Worm (Caenorhabditis elegans) whole organism, L2 larva: Measurements from ENCODE around the gene C01G6.4.

Experiments used
- C34F6.9 ChIP-seq: fragments of 150-350 bp; optimal IDR thresholded peaks from 2 replicates; lab custom pipeline; 2014; ENCODE audit warnings: missing biosample characterization, missing genetic modification characterization
- F13H6.1 ChIP-seq: sonication (generic microtip); optimal IDR thresholded peaks from 2 replicates; lab custom pipeline; 2016; ENCODE audit warnings: missing genetic modification characterization, missing compliant biosample characterization
- Y55F3AM.14 ChIP-seq: fragments of 200-800 bp; sonication (Bioruptor generic); optimal IDR thresholded peaks from 2 replicates; lab custom pipeline; 2018; ENCODE audit warnings: mild to moderate bottlenecking, missing genetic modification characterization, missing compliant biosample characterization
- ZK546.5 ChIP-seq: sonication (generic microtip); optimal IDR thresholded peaks from 2 replicates; lab custom pipeline; 2017; ENCODE audit warnings: missing biosample characterization, missing genetic modification characterization
- aly-2 ChIP-seq: fragments of 150-350 bp; optimal IDR thresholded peaks from 2 replicates; lab custom pipeline; 2014; ENCODE audit warnings: missing biosample characterization, missing genetic modification characterization
- ama-1 ChIP-seq: fragments of 150-350 bp; optimal IDR thresholded peaks from 2 replicates; lab custom pipeline; 2018; ENCODE audit warnings: inconsistent platforms
- blmp-1 ChIP-seq: sonication (generic microtip); optimal IDR thresholded peaks from 2 replicates; lab custom pipeline; 2017; ENCODE audit warnings: missing genetic modification characterization, mild to moderate bottlenecking, missing compliant biosample characterization, antibody characterized with exemption, moderate library complexity; ENCODE audit not compliant: insufficient read depth
- ceh-16 ChIP-seq: fragments of 150-350 bp; optimal IDR thresholded peaks from 2 replicates; lab custom pipeline; 2014; ENCODE audit warnings: missing biosample characterization, missing genetic modification characterization
- crh-2 ChIP-seq: sonication (generic microtip); optimal IDR thresholded peaks from 2 replicates; lab custom pipeline; 2017; ENCODE audit warnings: missing biosample characterization, missing genetic modification characterization
- dmd-4 ChIP-seq: sonication (generic microtip); optimal IDR thresholded peaks from 2 replicates; lab custom pipeline; 2017; ENCODE audit warnings: missing biosample characterization, missing genetic modification characterization
- egl-27 ChIP-seq: sonication (generic microtip); optimal IDR thresholded peaks from 3 replicates; lab custom pipeline; 2017; ENCODE audit warnings: missing biosample characterization, missing genetic modification reagents, missing genetic modification characterization
- elt-1 ChIP-seq: fragments of 150-350 bp; optimal IDR thresholded peaks from 2 replicates; lab custom pipeline; 2014; ENCODE audit warnings: missing biosample characterization, missing genetic modification characterization
- elt-3 ChIP-seq: sonication (generic microtip); optimal IDR thresholded peaks from 2 replicates; lab custom pipeline; 2017; ENCODE audit warnings: missing biosample characterization, missing genetic modification characterization
- fos-1 ChIP-seq: fragments of 150-350 bp; optimal IDR thresholded peaks from 2 replicates; lab custom pipeline; 2014; ENCODE audit warnings: missing biosample characterization, missing genetic modification characterization
- lin-11 ChIP-seq: fragments of 150-350 bp; sonication (generic microtip); optimal IDR thresholded peaks from 2 replicates; lab custom pipeline; 2014; ENCODE audit warnings: missing biosample characterization, missing genetic modification characterization, inconsistent platforms, mixed read lengths
- lin-13 ChIP-seq: fragments of 150-350 bp; optimal IDR thresholded peaks from 2 replicates; lab custom pipeline; 2014; ENCODE audit warnings: missing biosample characterization, missing genetic modification reagents, missing genetic modification characterization
- lin-39 ChIP-seq: fragments of 150-350 bp; optimal IDR thresholded peaks from 2 replicates; lab custom pipeline; 2014; ENCODE audit warnings: missing biosample characterization, missing genetic modification reagents, missing genetic modification characterization
- lsy-2 ChIP-seq, 2 experiments: fragments of 150-350 bp in 1 of 2; sonication (generic microtip) in 1 of 2; optimal IDR thresholded peaks; 2 replicates each; lab custom pipeline; 2014 to 2017; ENCODE audit warnings: missing biosample characterization in 2 of 2, missing genetic modification characterization in 2 of 2
- mab-5 ChIP-seq: fragments of 150-350 bp; optimal IDR thresholded peaks from 2 replicates; lab custom pipeline; 2014; ENCODE audit warnings: missing biosample characterization, missing genetic modification characterization
- mbf-1 ChIP-seq: sonication (generic microtip); optimal IDR thresholded peaks from 2 replicates; lab custom pipeline; 2017; ENCODE audit warnings: missing biosample characterization, missing genetic modification characterization
- mdl-1 ChIP-seq, 2 experiments: fragments of 150-350 bp in 1 of 2; sonication (generic microtip) in 1 of 2; optimal IDR thresholded peaks; 2 replicates each; lab custom pipeline; 2017; ENCODE audit warnings: missing biosample characterization in 2 of 2, missing genetic modification characterization in 2 of 2
- nhr-10 ChIP-seq: sonication (generic microtip); optimal IDR thresholded peaks from 2 replicates; lab custom pipeline; 2017; ENCODE audit warnings: missing biosample characterization, missing genetic modification characterization
- nhr-11 ChIP-seq: fragments of 150-350 bp; optimal IDR thresholded peaks from 2 replicates; lab custom pipeline; 2014; ENCODE audit warnings: missing biosample characterization, missing genetic modification characterization
- nhr-12 ChIP-seq: fragments of 150-350 bp; optimal IDR thresholded peaks from 2 replicates; lab custom pipeline; 2014; ENCODE audit warnings: missing biosample characterization, missing genetic modification characterization
- nhr-129 ChIP-seq: fragments of 150-350 bp; optimal IDR thresholded peaks from 2 replicates; lab custom pipeline; 2014; ENCODE audit warnings: missing biosample characterization, missing genetic modification characterization
- nhr-21 ChIP-seq: fragments of 150-350 bp; optimal IDR thresholded peaks from 2 replicates; lab custom pipeline; 2014; ENCODE audit warnings: missing biosample characterization, missing genetic modification characterization
- nhr-23 ChIP-seq: fragments of 150-350 bp; optimal IDR thresholded peaks from 2 replicates; lab custom pipeline; 2014; ENCODE audit warnings: missing biosample characterization, missing genetic modification reagents, missing genetic modification characterization
- nhr-25 ChIP-seq: fragments of 150-350 bp; sonication (generic microtip); optimal IDR thresholded peaks from 3 replicates; lab custom pipeline; 2014; ENCODE audit warnings: missing biosample characterization, missing genetic modification characterization
- nhr-6 ChIP-seq: fragments of 150-350 bp; optimal IDR thresholded peaks from 2 replicates; lab custom pipeline; 2014; ENCODE audit warnings: missing biosample characterization, missing genetic modification characterization
- nhr-77 ChIP-seq: fragments of 150-350 bp; optimal IDR thresholded peaks from 2 replicates; lab custom pipeline; 2014; ENCODE audit warnings: missing biosample characterization, missing genetic modification characterization
- peb-1 ChIP-seq: fragments of 150-350 bp; optimal IDR thresholded peaks from 2 replicates; lab custom pipeline; 2014; ENCODE audit warnings: missing biosample characterization, missing genetic modification characterization
- sem-4 ChIP-seq: fragments of 150-350 bp; optimal IDR thresholded peaks from 2 replicates; lab custom pipeline; 2014; ENCODE audit warnings: missing biosample characterization, missing genetic modification reagents, missing genetic modification characterization
- skn-1 ChIP-seq: sonication (generic microtip); optimal IDR thresholded peaks from 2 replicates; lab custom pipeline; 2017; ENCODE audit warnings: missing biosample characterization, missing genetic modification characterization
- sma-3 ChIP-seq: sonication (generic microtip); optimal IDR thresholded peaks from 2 replicates; lab custom pipeline; 2016; ENCODE audit warnings: missing genetic modification reagents, missing genetic modification characterization, missing compliant biosample characterization
- sma-9 ChIP-seq, 2 experiments: fragments of 150-350 bp in 1 of 2; sonication (generic microtip) in 1 of 2; optimal IDR thresholded peaks; 2 replicates each; lab custom pipeline; 2014 to 2016; ENCODE audit warnings: missing genetic modification characterization in 2 of 2, mild to moderate bottlenecking in 1 of 2, missing biosample characterization in 1 of 2, missing compliant biosample characterization in 1 of 2, missing genetic modification reagents in 1 of 2, moderate library complexity in 1 of 2
- snpc-4 ChIP-seq: fragments of 150-350 bp; optimal IDR thresholded peaks from 2 replicates; lab custom pipeline; 2014; ENCODE audit warnings: missing biosample characterization, missing genetic modification characterization
- unc-39 ChIP-seq: fragments of 150-350 bp; optimal IDR thresholded peaks from 2 replicates; lab custom pipeline; 2014; ENCODE audit warnings: missing biosample characterization, missing genetic modification characterization
- unc-55 ChIP-seq: fragments of 150-350 bp; sonication (generic microtip); optimal IDR thresholded peaks from 3 replicates; lab custom pipeline; 2014; ENCODE audit warnings: missing biosample characterization, missing genetic modification reagents, missing genetic modification characterization
- unc-62 ChIP-seq: fragments of 150-350 bp; optimal IDR thresholded peaks from 2 replicates; lab custom pipeline; 2014; ENCODE audit warnings: missing biosample characterization, missing genetic modification reagents, missing genetic modification characterization
- ztf-1 ChIP-seq: fragments of 200-800 bp; sonication (Bioruptor generic); conservative IDR thresholded peaks from 2 replicates; pipeline ENCODE4 v1.3.6; 2022; ENCODE audit warnings: missing genetic modification characterization, missing compliant biosample characterization
- ztf-11 ChIP-seq: sonication (generic microtip); optimal IDR thresholded peaks from 2 replicates; lab custom pipeline; 2017; ENCODE audit warnings: missing biosample characterization, missing genetic modification characterization
- ztf-4 ChIP-seq: fragments of 150-350 bp; optimal IDR thresholded peaks from 2 replicates; lab custom pipeline; 2014; ENCODE audit warnings: missing biosample characterization, missing genetic modification characterization

Gene C01G6.4

DNA sequence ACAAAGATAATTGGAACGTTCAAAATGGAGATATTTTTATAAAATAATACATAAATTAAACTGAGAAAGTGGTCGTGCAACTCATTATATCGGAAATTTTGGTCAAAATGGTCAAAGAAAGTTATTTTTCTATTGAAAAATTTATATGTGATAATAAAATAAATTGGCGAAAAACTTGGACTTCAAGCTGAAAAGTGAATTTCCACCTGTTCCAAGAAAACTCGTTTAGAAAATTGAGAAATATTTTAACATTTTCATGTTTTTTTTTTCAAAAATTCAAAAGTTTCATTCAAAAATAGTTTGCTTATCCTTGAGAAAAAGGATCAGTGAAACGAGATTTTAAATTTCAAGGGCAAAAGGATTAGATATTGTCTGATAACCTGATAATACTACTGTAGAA lies 6.2 kb upstream of the C01G6.4 start:
- TF ChIP-seq sma-3 (GFP tag; lab: Kevin White, UChicago) (no peak), ZK546.5 (tag; lab: Kevin White, UChicago) (no peak), nhr-10 (no peak), unc-39 (no peak), nhr-23 (tag; lab: Kevin White, UChicago) (no peak), Y55F3AM.14 (GFP tag; lab: Kevin White, UChicago) (no peak), ztf-1 (GFP tag; lab: Robert Waterston, UW) (no peak)

- no peak for TF ChIP-seq ztf-4
- no peak for TF ChIP-seq aly-2 (tag; lab: Kevin White, UChicago)
- no peak for TF ChIP-seq mdl-1 (tag; optimal IDR thresholded peaks at IDR 0.05; lab: Kevin White, UChicago)
- TF ChIP-seq peb-1 (tag; lab: Kevin White, UChicago) = no peak
- TF ChIP-seq elt-3 (tag; lab: Kevin White, UChicago) = no peak
- TF ChIP-seq lin-11 (tag; lab: Kevin White, UChicago) = no peak
- no peak for TF ChIP-seq egl-27
- no peak for TF ChIP-seq sem-4 (tag; lab: Kevin White, UChicago)
- TF ChIP-seq elt-1 (tag; lab: Kevin White, UChicago) = no peak
- TF ChIP-seq nhr-77 (tag; lab: Kevin White, UChicago) = no peak
- no peak for TF ChIP-seq ama-1
- TF ChIP-seq skn-1 (tag; lab: Kevin White, UChicago) = no peak
- TF ChIP-seq lsy-2 (tag; optimal IDR thresholded peaks at IDR 0.05; lab: Kevin White, UChicago) = no peak
- TF ChIP-seq sma-9 (GFP tag; optimal IDR thresholded peaks at IDR 0.05; lab: Kevin White, UChicago) = no peak
- no peak for TF ChIP-seq sma-9 (tag; optimal IDR thresholded peaks at IDR 0.05; lab: Kevin White, UChicago)
- TF ChIP-seq Y55F3AM.14 (GFP tag; lab: Kevin White, UChicago) = no peak
- no peak for TF ChIP-seq dmd-4 (tag; lab: Kevin White, UChicago)
Measured at ce11 chrII:9277153-9277552, 4.3 kb upstream of the C01G6.4 start.

DNA sequence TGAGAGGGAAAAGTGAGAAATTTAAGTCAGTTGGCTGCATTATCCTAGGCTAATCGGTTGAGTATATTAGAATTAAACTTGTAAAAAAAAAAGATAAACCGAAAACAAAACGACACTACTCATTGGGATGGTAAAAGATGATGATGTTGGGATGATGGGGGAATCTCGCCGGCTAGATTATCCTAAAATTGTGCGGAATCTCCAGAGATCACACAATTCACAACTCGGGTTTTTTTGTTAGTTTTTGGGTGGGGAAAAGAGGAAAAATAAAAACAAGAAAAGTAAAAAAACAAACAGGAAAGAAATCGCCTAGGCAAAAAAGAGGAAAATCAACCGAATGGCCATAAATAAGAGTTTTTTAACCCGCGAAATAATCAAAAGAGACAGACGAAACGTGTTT lies 2.3 kb upstream of the C01G6.4 start:
- TF ChIP-seq lin-11 (tag; lab: Kevin White, UChicago) (no peak), lsy-2 (tag; optimal IDR thresholded peaks at IDR 0.05; lab: Kevin White, UChicago) (peak in 1 of 2 experiments; percentile 6), nhr-23 (tag; lab: Kevin White, UChicago) (no peak), crh-2 (tag; lab: Kevin White, UChicago) (peak; percentile 8), nhr-21 (no peak), unc-39 (no peak)

- TF ChIP-seq ceh-16 (tag; lab: Kevin White, UChicago) (no peak), unc-62 (no peak), C34F6.9 (tag; lab: Kevin White, UChicago) (no peak), sma-3 (GFP tag; lab: Kevin White, UChicago) (no peak), mdl-1 (tag; optimal IDR thresholded peaks at IDR 0.05; lab: Kevin White, UChicago) (no peak), nhr-23 (tag; lab: Kevin White, UChicago) (no peak), mab-5 (tag; lab: Kevin White, UChicago) (no peak), lin-39 (tag; lab: Kevin White, UChicago) (no peak), nhr-12 (tag; lab: Kevin White, UChicago) (no peak), nhr-6 (tag; lab: Kevin White, UChicago) (no peak), ztf-11 (tag; lab: Kevin White, UChicago) (no peak), crh-2 (tag; lab: Kevin White, UChicago) (no peak), lin-13 (no peak), blmp-1 (no peak), ama-1 (no peak), nhr-77 (tag; lab: Kevin White, UChicago) (no peak), nhr-11 (tag; lab: Kevin White, UChicago) (no peak), aly-2 (tag; lab: Kevin White, UChicago) (no peak)
Measured at ce11 chrII:9274734-9275133, 1.9 kb upstream of the C01G6.4 start.

DNA sequence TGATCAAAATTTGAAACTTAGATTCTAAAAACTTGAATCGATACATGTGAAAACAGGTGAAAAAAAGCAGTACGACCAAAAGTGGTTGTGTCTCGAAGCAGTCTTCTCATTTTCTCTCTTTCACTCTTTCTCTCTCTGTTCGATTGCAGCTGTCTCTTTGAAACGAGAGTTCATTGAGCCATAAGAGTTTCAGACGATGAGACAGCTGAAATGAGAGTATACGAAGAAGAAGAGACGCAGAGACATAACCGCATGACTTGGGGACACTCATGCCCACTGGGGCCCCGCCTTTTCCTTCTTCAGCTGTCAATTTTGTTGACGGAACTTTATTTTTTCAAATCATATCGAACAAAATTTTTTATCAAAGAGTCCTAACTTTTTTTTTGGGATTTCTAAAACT lies 1.1 kb upstream of the C01G6.4 start:
- TF ChIP-seq lin-13 (peak; percentile 63), nhr-21 (peak; percentile 70), nhr-129 (tag; lab: Kevin White, UChicago) (peak; percentile 89), nhr-12 (tag; lab: Kevin White, UChicago) (no peak), crh-2 (tag; lab: Kevin White, UChicago) (peak; percentile 92), mbf-1 (tag; lab: Kevin White, UChicago) (no peak), Y55F3AM.14 (GFP tag; lab: Kevin White, UChicago) (peak; percentile 6), snpc-4 (tag; lab: Kevin White, UChicago) (peak; percentile 66), ama-1 (peak; percentile 82), mdl-1 (tag; optimal IDR thresholded peaks at IDR 0.05; lab: Kevin White, UChicago) (peak; percentile 67 to 89), sma-3 (GFP tag; lab: Kevin White, UChicago) (peak; percentile 77), F13H6.1 (tag; lab: Kevin White, UChicago) (peak; percentile 89), nhr-6 (tag; lab: Kevin White, UChicago) (peak; percentile 81), unc-55 (GFP tag; lab: Kevin White, UChicago) (peak; percentile 74), elt-3 (tag; lab: Kevin White, UChicago) (no peak), C34F6.9 (tag; lab: Kevin White, UChicago) (peak; percentile 92), ceh-16 (tag; lab: Kevin White, UChicago) (no peak), lin-11 (tag; lab: Kevin White, UChicago) (peak; percentile 62), fos-1 (tag; lab: Kevin White, UChicago) (peak; percentile 95), blmp-1 (peak; percentile 62), lsy-2 (tag; optimal IDR thresholded peaks at IDR 0.05; lab: Kevin White, UChicago) (peak; percentile 63 to 90), peb-1 (tag; lab: Kevin White, UChicago) (no peak), sem-4 (tag; lab: Kevin White, UChicago) (peak; percentile 7), sma-9 (GFP tag; optimal IDR thresholded peaks at IDR 0.05; lab: Kevin White, UChicago) (peak; percentile 90), sma-9 (tag; optimal IDR thresholded peaks at IDR 0.05; lab: Kevin White, UChicago) (no peak), nhr-25 (tag; lab: Kevin White, UChicago) (peak; percentile 90)
